Worm (Caenorhabditis elegans): Measurements from ENCODE around the gene pals-31.

DNA sequence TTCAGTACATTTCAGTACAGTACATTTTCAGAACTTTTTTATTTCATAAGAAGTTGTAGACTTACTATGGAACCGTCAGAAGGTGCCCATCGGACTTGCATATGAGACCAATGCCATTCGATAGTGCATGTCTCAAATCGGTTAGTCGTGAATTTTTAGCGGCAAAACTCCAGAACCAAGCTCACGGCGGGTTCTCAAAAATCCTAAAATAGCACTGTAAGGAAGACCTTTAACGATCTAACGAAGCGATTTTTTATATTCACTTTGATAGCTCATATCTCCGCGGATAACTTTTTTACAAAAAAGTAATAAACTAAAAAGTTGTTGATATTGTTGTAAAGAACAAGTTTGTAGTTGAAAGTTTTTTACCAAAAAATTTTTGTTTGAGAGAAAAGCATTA, 37.8 kb downstream of the pals-31 start, which contains the start of gene sru-25:
- TF ChIP-seq F13C5.2 (tag; optimal IDR thresholded peaks at IDR 0.05) (no peak), ama-1 (optimal IDR thresholded peaks at IDR 0.05) (no peak), aly-1 (tag; optimal IDR thresholded peaks at IDR 0.05) (no peak)
